Fruit fly (Drosophila melanogaster) whole organism, embryonic: ENCODE results near the gene CG11828.

Experiments used
- Bdp1 ChIP-seq: fragments of 200-800 bp; sonication (Bioruptor generic); optimal IDR thresholded peaks from 3 replicates; lab custom pipeline; 2016; ENCODE audit warnings: missing biosample characterization, missing genetic modification characterization
- Blimp-1 ChIP-seq: fragments of 200-800 bp; sonication (Bioruptor generic); optimal IDR thresholded peaks from 3 replicates; lab custom pipeline; 2018; ENCODE audit warnings: missing biosample characterization, missing genetic modification characterization, mild to moderate bottlenecking, moderate library complexity, missing genetic modification reagents
- CG10462 ChIP-seq: fragments of 200-800 bp; sonication (Bioruptor generic); optimal IDR thresholded peaks from 2 replicates; lab custom pipeline; 2016; ENCODE audit warnings: missing biosample characterization, missing genetic modification characterization
- CG12071 ChIP-seq: fragments of 200-800 bp; sonication (Bioruptor generic); optimal IDR thresholded peaks from 3 replicates; lab custom pipeline; 2018; ENCODE audit warnings: missing biosample characterization, mild to moderate bottlenecking, missing genetic modification characterization
- CG12219 ChIP-seq: fragments of 200-800 bp; sonication (Bioruptor generic); optimal IDR thresholded peaks from 3 replicates; lab custom pipeline; 2018; ENCODE audit warnings: missing biosample characterization, mild to moderate bottlenecking, missing genetic modification characterization
- CG12659 ChIP-seq: fragments of 200-800 bp; sonication (Bioruptor generic); optimal IDR thresholded peaks from 3 replicates; lab custom pipeline; 2017; ENCODE audit warnings: mild to moderate bottlenecking, missing biosample characterization, missing genetic modification reagents, missing genetic modification characterization
- CG1529 ChIP-seq: fragments of 200-800 bp; sonication (Bioruptor generic); optimal IDR thresholded peaks from 3 replicates; lab custom pipeline; 2018; ENCODE audit warnings: missing biosample characterization, missing genetic modification characterization
- CG1603 ChIP-seq: fragments of 200-800 bp; sonication (Bioruptor generic); optimal IDR thresholded peaks from 2 replicates; lab custom pipeline; 2019; ENCODE audit warnings: missing biosample characterization, mild to moderate bottlenecking, missing genetic modification characterization, moderate library complexity
- CG1792 ChIP-seq: fragments of 200-800 bp; sonication (Bioruptor generic); optimal IDR thresholded peaks from 2 replicates; lab custom pipeline; 2016; ENCODE audit warnings: missing biosample characterization, missing genetic modification characterization
- CG18599 ChIP-seq: fragments of 200-800 bp; sonication (Bioruptor generic); optimal IDR thresholded peaks from 3 replicates; lab custom pipeline; 2017; ENCODE audit warnings: missing biosample characterization, missing genetic modification characterization, mild to moderate bottlenecking, moderate library complexity, missing genetic modification reagents
- CG2120 ChIP-seq: fragments of 200-800 bp; sonication (Bioruptor generic); optimal IDR thresholded peaks from 3 replicates; lab custom pipeline; 2016; ENCODE audit warnings: missing biosample characterization, missing genetic modification characterization
- CG2889 ChIP-seq: fragments of 200-800 bp; sonication (Bioruptor generic); IDR thresholded peaks from 3 replicates; pipeline ENCODE4 v1.3.6; 2022; ENCODE audit warnings: missing biosample characterization, missing genetic modification characterization
- CG3163 ChIP-seq: fragments of 200-800 bp; sonication (Bioruptor generic); optimal IDR thresholded peaks from 3 replicates; lab custom pipeline; 2016; ENCODE audit warnings: missing biosample characterization, missing genetic modification characterization
- CG34422 ChIP-seq: fragments of 200-800 bp; sonication (Bioruptor generic); IDR thresholded peaks from 3 replicates; pipeline ENCODE4 v1.3.6; 2022; ENCODE audit warnings: missing biosample characterization, missing genetic modification characterization
- CG5245 ChIP-seq: fragments of 200-800 bp; sonication (Bioruptor generic); optimal IDR thresholded peaks from 3 replicates; lab custom pipeline; 2016; ENCODE audit warnings: missing biosample characterization, missing genetic modification characterization
- CG6272 ChIP-seq: fragments of 200-800 bp; sonication (Bioruptor generic); IDR thresholded peaks from 2 replicates; pipeline ENCODE4 v1.3.6; 2022; ENCODE audit warnings: missing biosample characterization, missing genetic modification characterization
- CG7839 ChIP-seq: fragments of 200-800 bp; sonication (Bioruptor generic); optimal IDR thresholded peaks from 3 replicates; lab custom pipeline; 2018; ENCODE audit warnings: missing biosample characterization, mild to moderate bottlenecking, missing genetic modification characterization, moderate library complexity
- D ChIP-seq, 2 experiments: fragments of 200-800 bp in 1 of 2; fragments of >200 bp in 1 of 2; sonication (Bioruptor generic) in 1 of 2; optimal IDR thresholded peaks; 2 replicates in 1 of 2; 3 replicates in 1 of 2; lab custom pipeline; 2017; ENCODE audit warnings: mild to moderate bottlenecking in 1 of 2, missing biosample characterization in 1 of 2, missing genetic modification characterization in 1 of 2, missing genetic modification reagents in 1 of 2
- D19A ChIP-seq: fragments of 200-800 bp; optimal IDR thresholded peaks from 3 replicates; lab custom pipeline; 2019; ENCODE audit warnings: missing biosample characterization, mild to moderate bottlenecking, missing genetic modification characterization, moderate library complexity
- Ets65A ChIP-seq: fragments of 200-800 bp; sonication (Bioruptor generic); peaks from one replicate; lab custom pipeline; 2016; ENCODE audit warnings: missing biosample characterization, missing genetic modification characterization
- Hr51 ChIP-seq, 2 experiments: fragments of 200-800 bp; sonication (Bioruptor generic); optimal IDR thresholded peaks; 2 replicates in 1 of 2; 3 replicates in 1 of 2; lab custom pipeline; 2016 to 2018; ENCODE audit warnings: missing biosample characterization in 2 of 2, missing genetic modification characterization in 2 of 2, mild to moderate bottlenecking in 1 of 2, moderate library complexity in 1 of 2
- Hsf ChIP-seq: fragments of 200-800 bp; sonication (Bioruptor generic); optimal IDR thresholded peaks from 3 replicates; lab custom pipeline; 2016; ENCODE audit warnings: missing biosample characterization, missing genetic modification characterization
- Myb ChIP-seq: fragments of 200-800 bp; sonication (Bioruptor generic); optimal IDR thresholded peaks from 2 replicates; lab custom pipeline; 2016; ENCODE audit warnings: missing biosample characterization, missing genetic modification characterization
- NC2α ChIP-seq: fragments of 200-800 bp; sonication (Bioruptor generic); optimal IDR thresholded peaks from 2 replicates; lab custom pipeline; 2016; ENCODE audit warnings: missing biosample characterization, missing genetic modification characterization
- NK7.1 ChIP-seq: fragments of 200-800 bp; sonication (Bioruptor generic); optimal IDR thresholded peaks from 3 replicates; lab custom pipeline; 2016; ENCODE audit warnings: missing biosample characterization, missing genetic modification characterization
- Optix ChIP-seq: fragments of 200-800 bp; sonication (Bioruptor generic); IDR thresholded peaks from 3 replicates; pipeline ENCODE4 v1.3.6; 2022; ENCODE audit warnings: missing biosample characterization, missing genetic modification characterization
- Sox100B ChIP-seq: fragments of 200-800 bp; sonication (Bioruptor generic); optimal IDR thresholded peaks from 3 replicates; lab custom pipeline; 2018; ENCODE audit warnings: missing biosample characterization, mild to moderate bottlenecking, missing genetic modification characterization
- Trl ChIP-seq, 3 experiments: fragments of >200 bp in 2 of 3; fragments of 200-800 bp in 1 of 3; sonication (Bioruptor generic) in 1 of 3; optimal IDR thresholded peaks; 2 replicates in 1 of 3; 3 replicates in 2 of 3; lab custom pipeline; 2016 to 2017; ENCODE audit warnings: missing biosample characterization in 1 of 3, missing genetic modification characterization in 1 of 3
- amos ChIP-seq: fragments of 200-800 bp; sonication (Bioruptor generic); IDR thresholded peaks from 2 replicates; pipeline ENCODE4 v1.3.6; 2022; ENCODE audit warnings: missing biosample characterization, missing genetic modification characterization; ENCODE audit not compliant: partially characterized antibody
- crc ChIP-seq: fragments of 200-800 bp; sonication (Bioruptor generic); optimal IDR thresholded peaks from 2 replicates; lab custom pipeline; 2016; ENCODE audit warnings: missing biosample characterization, missing genetic modification characterization
- cwo ChIP-seq: fragments of 200-800 bp; sonication (Bioruptor generic); optimal IDR thresholded peaks from 3 replicates; lab custom pipeline; 2017; ENCODE audit warnings: missing biosample characterization, missing genetic modification characterization, mild to moderate bottlenecking, moderate library complexity, missing genetic modification reagents
- esg ChIP-seq: fragments of 200-800 bp; sonication (Bioruptor generic); conservative IDR thresholded peaks from 2 replicates; pipeline ENCODE4 v1.3.6; 2022; ENCODE audit warnings: missing biosample characterization, missing genetic modification characterization
- grn ChIP-seq: fragments of 200-800 bp; sonication (Bioruptor generic); optimal IDR thresholded peaks from 3 replicates; lab custom pipeline; 2017; ENCODE audit warnings: missing biosample characterization, missing genetic modification characterization
- h ChIP-seq: fragments of >200 bp; optimal IDR thresholded peaks from 2 replicates; lab custom pipeline; 2017
- knrl ChIP-seq: fragments of 200-800 bp; sonication (Bioruptor generic); IDR thresholded peaks from 3 replicates; pipeline ENCODE4 v1.3.6; 2022; ENCODE audit warnings: missing biosample characterization, missing genetic modification characterization; ENCODE audit not compliant: partially characterized antibody
- oc ChIP-seq: fragments of 200-800 bp; sonication (Bioruptor generic); optimal IDR thresholded peaks from 2 replicates; lab custom pipeline; 2018; ENCODE audit warnings: missing biosample characterization, mild to moderate bottlenecking, missing genetic modification characterization, moderate library complexity
- org-1 ChIP-seq: fragments of 200-800 bp; sonication (Bioruptor generic); optimal IDR thresholded peaks from 2 replicates; lab custom pipeline; 2017; ENCODE audit warnings: missing biosample characterization, missing genetic modification characterization
- peb ChIP-seq: fragments of 200-800 bp; sonication (Bioruptor generic); IDR thresholded peaks from 2 replicates; pipeline ENCODE4 v1.3.6; 2022; ENCODE audit warnings: missing biosample characterization, missing genetic modification characterization
- pum ChIP-seq: fragments of 200-800 bp; sonication (Bioruptor generic); optimal IDR thresholded peaks from 2 replicates; lab custom pipeline; 2016; ENCODE audit warnings: missing biosample characterization, missing genetic modification characterization
- sc ChIP-seq, 3 experiments: fragments of >200 bp in 2 of 3; fragments of 200-800 bp in 1 of 3; sonication (Bioruptor generic) in 1 of 3; optimal IDR thresholded peaks; 2 replicates in 2 of 3; 3 replicates in 1 of 3; lab custom pipeline; 2017; ENCODE audit warnings: mild to moderate bottlenecking in 1 of 3, missing biosample characterization in 1 of 3, missing genetic modification characterization in 1 of 3, missing genetic modification reagents in 1 of 3
- scrt ChIP-seq: fragments of 200-800 bp; sonication (Bioruptor generic); optimal IDR thresholded peaks from 2 replicates; lab custom pipeline; 2018; ENCODE audit warnings: missing biosample characterization, mild to moderate bottlenecking, missing genetic modification characterization, moderate library complexity
- shn ChIP-seq: fragments of 200-800 bp; sonication (Bioruptor generic); optimal IDR thresholded peaks from 3 replicates; lab custom pipeline; 2016; ENCODE audit warnings: missing biosample characterization, missing genetic modification characterization
- so ChIP-seq: fragments of 200-800 bp; sonication (Bioruptor generic); IDR thresholded peaks from 3 replicates; pipeline ENCODE4 v1.3.6; 2022; ENCODE audit warnings: missing biosample characterization, missing genetic modification characterization
- tin ChIP-seq: fragments of 200-800 bp; sonication (Bioruptor generic); optimal IDR thresholded peaks from 3 replicates; lab custom pipeline; 2016; ENCODE audit warnings: missing biosample characterization, missing genetic modification characterization
- trh ChIP-seq: fragments of 200-800 bp; sonication (Bioruptor generic); optimal IDR thresholded peaks from 2 replicates; lab custom pipeline; 2016; ENCODE audit warnings: missing biosample characterization, missing genetic modification characterization
- wor ChIP-seq: fragments of 200-800 bp; sonication (Bioruptor generic); IDR thresholded peaks from 2 replicates; pipeline ENCODE4 v1.3.6; 2022; ENCODE audit warnings: missing biosample characterization, missing genetic modification characterization
- zfh1 ChIP-seq: fragments of 200-800 bp; sonication (Bioruptor generic); IDR thresholded peaks from 3 replicates; pipeline ENCODE4 v1.3.6; 2022; ENCODE audit warnings: missing biosample characterization, missing genetic modification characterization

Gene CG11828

DNA sequence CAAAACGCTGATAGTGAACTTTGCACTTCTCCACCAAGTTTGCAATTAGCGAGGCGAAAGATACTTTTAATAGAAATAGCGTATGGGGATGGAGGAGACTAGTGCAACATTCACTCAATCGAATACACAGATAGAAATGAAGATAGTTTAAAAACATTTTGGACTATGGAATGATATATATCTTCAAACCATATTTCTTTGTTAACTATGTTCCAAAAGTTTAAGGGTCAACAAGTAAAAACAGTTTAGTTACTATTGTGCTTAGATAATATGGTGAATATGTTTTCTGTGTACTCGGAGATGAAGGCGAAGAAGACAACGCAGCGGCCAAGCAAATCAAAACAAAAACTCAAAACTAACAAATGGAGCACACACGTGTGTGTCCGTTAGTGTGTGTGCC, 18.7 kb upstream of the CG11828 start (continued):
- TF ChIP-seq Myb (GFP tag; lab: Kevin White, UChicago) = no peak

- peak; percentile 65 for TF ChIP-seq tin
- peak; percentile 75 for TF ChIP-seq so (GFP tag; lab: Robert Waterston, UW)
- TF ChIP-seq Bdp1 (GFP tag; lab: Kevin White, UChicago) = peak; percentile 21
- peak; percentile 72 for TF ChIP-seq CG6272 (GFP tag; lab: Robert Waterston, UW)
- peak; percentile 68 for TF ChIP-seq pum
- TF ChIP-seq CG7839 (tag; lab: Kevin White, UChicago) = peak; percentile 82
- TF ChIP-seq wor (GFP tag; lab: Robert Waterston, UW) = peak; percentile 55
- peak; percentile 51 for TF ChIP-seq oc (tag; lab: Kevin White, UChicago)
- peak; percentile 6 for TF ChIP-seq cwo (GFP tag; lab: Kevin White, UChicago)
- TF ChIP-seq NK7.1 (GFP tag; lab: Kevin White, UChicago) = peak; percentile 55
- peak; percentile 40 for TF ChIP-seq CG1792
- TF ChIP-seq zfh1 (GFP tag; lab: Robert Waterston, UW) = peak; percentile 83
- TF ChIP-seq shn (GFP tag; lab: Kevin White, UChicago) = peak; percentile 38
- peak; percentile 61 for TF ChIP-seq crc (GFP tag; lab: Kevin White, UChicago)
- TF ChIP-seq CG1603 = peak; percentile 84
- peak; percentile 22 for TF ChIP-seq NC2α (GFP tag; lab: Kevin White, UChicago)
- TF ChIP-seq D (optimal IDR thresholded peaks at IDR 0.05; lab: Kevin White, UChicago) = no peak
- peak; percentile 21 for TF ChIP-seq D (GFP tag; optimal IDR thresholded peaks at IDR 0.05; lab: Kevin White, UChicago)
- peak; percentile 96 for TF ChIP-seq Ets65A (GFP tag; lab: Kevin White, UChicago)
- no peak for TF ChIP-seq Trl (optimal IDR thresholded peaks at IDR 0.05; lab: Kevin White, UChicago)
- TF ChIP-seq Trl (GFP tag; optimal IDR thresholded peaks at IDR 0.05; lab: Kevin White, UChicago) = peak; percentile 77
- TF ChIP-seq knrl (GFP tag; lab: Robert Waterston, UW) = no peak
- peak; percentile 42 for TF ChIP-seq D19A
- TF ChIP-seq amos (GFP tag; lab: Robert Waterston, UW) = no peak
- peak; percentile 54 for TF ChIP-seq CG18599 (GFP tag; lab: Kevin White, UChicago)
- TF ChIP-seq esg (GFP tag; lab: Robert Waterston, UW) = peak; percentile 69
- no peak for TF ChIP-seq grn
- peak; percentile 53 for TF ChIP-seq CG10462 (GFP tag; lab: Kevin White, UChicago)
- peak; percentile 46 for TF ChIP-seq CG1529
- no peak for TF ChIP-seq trh (GFP tag; lab: Kevin White, UChicago)
- peak; percentile 71 for TF ChIP-seq CG12659 (GFP tag; lab: Kevin White, UChicago)
- TF ChIP-seq CG12219 (GFP tag; lab: Kevin White, UChicago) = peak; percentile 73
- peak; percentile 88 for TF ChIP-seq CG2120 (GFP tag; lab: Kevin White, UChicago)
- TF ChIP-seq Sox100B (GFP tag; lab: Kevin White, UChicago) = no peak
- TF ChIP-seq CG34422 (GFP tag; lab: Robert Waterston, UW) = peak; percentile 88
- peak; percentile 48 for TF ChIP-seq Blimp-1 (GFP tag; lab: Kevin White, UChicago)
- peak; percentile 53 for TF ChIP-seq org-1 (GFP tag; lab: Kevin White, UChicago)
- TF ChIP-seq Optix (GFP tag; lab: Robert Waterston, UW) = peak; percentile 66; the same call in 2 of the 3 replicates
- peak; percentile 22 for TF ChIP-seq CG5245
- TF ChIP-seq CG3163 (GFP tag; lab: Kevin White, UChicago) = peak; percentile 58
- peak; percentile 69 for TF ChIP-seq Hsf (GFP tag; lab: Kevin White, UChicago)
- TF ChIP-seq CG12071 (GFP tag; lab: Kevin White, UChicago) = peak; percentile 60
- TF ChIP-seq Hr51 (GFP tag; optimal IDR thresholded peaks at IDR 0.05; lab: Kevin White, UChicago) = peak; percentile 64 to 74
- TF ChIP-seq scrt (GFP tag; lab: Kevin White, UChicago) = peak; percentile 49
- peak; percentile 35; the same call in 1 of the 2 replicates for TF ChIP-seq peb (GFP tag; lab: Robert Waterston, UW)
- TF ChIP-seq sc (optimal IDR thresholded peaks at IDR 0.05; lab: Kevin White, UChicago) = no peak
- peak; percentile 3 for TF ChIP-seq sc (GFP tag; optimal IDR thresholded peaks at IDR 0.05; lab: Kevin White, UChicago)
- TF ChIP-seq h (lab: Kevin White, UChicago) = no peak
- TF ChIP-seq CG2889 (GFP tag; lab: Robert Waterston, UW) = peak; percentile 88
Observed at dm6 chr3R:28904816-28905435, 17.9 kb upstream of the CG11828 start.
